Fruit fly (Drosophila melanogaster): Measurements from ENCODE around the gene CG14841.

CG14841 gene

DNA sequence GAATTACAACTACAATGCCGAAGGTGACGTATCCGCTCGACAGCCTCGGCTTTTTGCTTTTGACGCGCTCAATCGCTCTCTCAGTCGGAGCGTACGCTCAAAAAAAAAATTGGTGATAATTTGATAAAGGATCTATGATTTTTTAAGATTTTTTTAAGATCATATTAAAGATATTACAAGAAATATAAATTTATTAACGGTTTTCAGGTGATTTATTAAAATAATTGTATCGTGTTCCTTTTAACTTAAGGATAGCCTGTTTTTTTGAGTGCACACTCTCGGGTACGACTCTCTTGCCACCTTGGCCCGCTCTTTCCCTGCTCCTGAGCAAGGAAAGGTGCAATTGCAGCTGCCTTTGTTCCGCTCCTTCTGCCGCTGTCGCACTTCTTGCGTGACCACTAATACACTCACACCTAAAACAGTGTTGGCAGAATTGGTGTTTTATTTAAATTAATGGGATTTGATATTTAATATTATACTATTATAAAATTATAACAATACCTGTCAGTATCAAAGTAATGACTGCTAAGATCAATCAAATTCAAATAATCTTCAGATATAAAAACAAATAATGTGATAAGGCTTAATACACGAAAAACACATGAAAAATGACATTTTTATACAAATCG, 15.8 kb upstream of the CG14841 start (continued):
- TF ChIP-seq sc (optimal IDR thresholded peaks at IDR 0.05), result no peak
- TF ChIP-seq sc (GFP tag; optimal IDR thresholded peaks at IDR 0.05), result no peak
- no peak for TF ChIP-seq schlank (tag; optimal IDR thresholded peaks at IDR 0.05)
- TF ChIP-seq psq (GFP tag; optimal IDR thresholded peaks at IDR 0.05), result peak; percentile 55
- peak; percentile 79 for TF ChIP-seq CoRest (tag; optimal IDR thresholded peaks at IDR 0.05)
- peak; percentile 41 for TF ChIP-seq run (tag; optimal IDR thresholded peaks at IDR 0.05)
- TF ChIP-seq CG16815 (GFP tag; optimal IDR thresholded peaks at IDR 0.05), result peak; percentile 82
- TF ChIP-seq CG17359 (tag; optimal IDR thresholded peaks at IDR 0.05), result no peak
- TF ChIP-seq fd96Cb (tag; optimal IDR thresholded peaks at IDR 0.05), result peak; percentile 63
- TF ChIP-seq CG12155 (GFP tag; optimal IDR thresholded peaks at IDR 0.05), result no peak
- TF ChIP-seq CG30020 (tag; optimal IDR thresholded peaks at IDR 0.05), result no peak
- TF ChIP-seq fd64A (GFP tag; optimal IDR thresholded peaks at IDR 0.05), result no peak
- peak; percentile 64 for TF ChIP-seq HmgZ (tag; optimal IDR thresholded peaks at IDR 0.05)
- peak; percentile 75 for TF ChIP-seq nmo (GFP tag; optimal IDR thresholded peaks at IDR 0.05)
- TF ChIP-seq CG18619 (GFP tag; optimal IDR thresholded peaks at IDR 0.05), result peak; percentile 73
- TF ChIP-seq MESR4 (GFP tag; optimal IDR thresholded peaks at IDR 0.05), result no peak
- TF ChIP-seq CG12071 (GFP tag; optimal IDR thresholded peaks at IDR 0.05), result no peak
- TF ChIP-seq CG7987 (GFP tag; optimal IDR thresholded peaks at IDR 0.05), result no peak
- peak; percentile 74 for TF ChIP-seq CG9215 (GFP tag; IDR thresholded peaks at IDR 0.05)
- peak; percentile 88 for TF ChIP-seq CG18262 (tag; optimal IDR thresholded peaks at IDR 0.05)
- TF ChIP-seq sim (GFP tag; IDR thresholded peaks at IDR 0.05), result peak; percentile 81
- TF ChIP-seq amos (GFP tag; IDR thresholded peaks at IDR 0.05; ENCODE audit: partially characterized antibody), result no peak
- TF ChIP-seq CG14860 (GFP tag; IDR thresholded peaks at IDR 0.05; ENCODE audit: partially characterized antibody), result no peak
- peak; percentile 74 for TF ChIP-seq salm (tag; optimal IDR thresholded peaks at IDR 0.05)
- TF ChIP-seq CG34224 (GFP tag; IDR thresholded peaks at IDR 0.05; ENCODE audit: partially characterized antibody), result no peak
- TF ChIP-seq ttk (GFP tag; IDR thresholded peaks at IDR 0.05), result peak; percentile 61
- no peak; the same call in 1 of the 2 replicates for TF ChIP-seq GATAe (GFP tag; conservative IDR thresholded peaks at IDR 0.05)
- TF ChIP-seq Kr (GFP tag; optimal IDR thresholded peaks at IDR 0.05), result peak; percentile 79
- peak; percentile 82 for TF ChIP-seq gsb-n (tag; optimal IDR thresholded peaks at IDR 0.05)
- no peak for TF ChIP-seq ash1 (GFP tag; optimal IDR thresholded peaks at IDR 0.05)
- TF ChIP-seq H2.0 (GFP tag; IDR thresholded peaks at IDR 0.05), result peak; percentile 81
- no peak for TF ChIP-seq Dfd (GFP tag; optimal IDR thresholded peaks at IDR 0.05)
- peak; percentile 75 for TF ChIP-seq CG1602 (GFP tag; optimal IDR thresholded peaks at IDR 0.05)
- TF ChIP-seq CG11695 (GFP tag; IDR thresholded peaks at IDR 0.05), result peak; percentile 89
- peak; percentile 49 for TF ChIP-seq CG4707 (GFP tag; optimal IDR thresholded peaks at IDR 0.05)
- TF ChIP-seq CG17612 (GFP tag; IDR thresholded peaks at IDR 0.05), result 0 out of 2 replicates have a peak, but pooled peaks have one; percentile 40
- peak; percentile 56 for TF ChIP-seq crol (GFP tag; IDR thresholded peaks at IDR 0.05)
- TF ChIP-seq CG15601 (tag; optimal IDR thresholded peaks at IDR 0.05), result no peak
- TF ChIP-seq B-H1 (GFP tag; IDR thresholded peaks at IDR 0.05), result peak; percentile 72; the same call in 2 of the 3 replicates
- TF ChIP-seq Ptx1 (GFP tag; IDR thresholded peaks at IDR 0.05), result peak; percentile 77
- TF ChIP-seq CG3838 (GFP tag; optimal IDR thresholded peaks at IDR 0.05), result peak; percentile 31
- no peak for TF ChIP-seq Fer2 (tag; optimal IDR thresholded peaks at IDR 0.05)
- no peak for TF ChIP-seq Antp (GFP tag; optimal IDR thresholded peaks at IDR 0.05)
- TF ChIP-seq CG43689 (GFP tag; IDR thresholded peaks at IDR 0.05), result peak; percentile 37; the same call in 1 of the 2 replicates
- peak; percentile 19 for TF ChIP-seq CG18764 (GFP tag; optimal IDR thresholded peaks at IDR 0.05)
- peak; percentile 87 for TF ChIP-seq ara (GFP tag; IDR thresholded peaks at IDR 0.05)
- TF ChIP-seq D19A (tag; optimal IDR thresholded peaks at IDR 0.05), result peak; percentile 82
- TF ChIP-seq sna (GFP tag; IDR thresholded peaks at IDR 0.05; ENCODE audit: partially characterized antibody), result no peak
- TF ChIP-seq CG12744 (GFP tag; optimal IDR thresholded peaks at IDR 0.05), result no peak
- no peak for TF ChIP-seq Fer3 (tag; optimal IDR thresholded peaks at IDR 0.05)

Data from whole organism, embryonic.